Fruit fly (Drosophila melanogaster) ovary, adult (tissue): ENCODE data around the gene TBC1D16.

Experiments
- CG17801 ChIP-seq: fragments of 200-800 bp; optimal IDR thresholded peaks from 2 replicates; lab custom pipeline; 2019; ENCODE audit warnings: missing biosample characterization, mild to moderate bottlenecking, missing genetic modification characterization, moderate library complexity; ENCODE audit not compliant: partially characterized antibody

Gene TBC1D16

dm6 chr2L:10435606-10436160, at the start of gene TBC1D16, which contains the start of gene holn1:
TSS of gene TBC1D16 (minus strand) at chr2L:10435656.
TSS of gene holn1 (plus strand) at chr2L:10435995.
- TF ChIP-seq CG17801, result no peak

- TF ChIP-seq CG17801, result no peak
These were observed 47.6 kb upstream of the TBC1D16 start, which contains the start of gene Grip75 for dm6 chr2L:10483073-10483472. TSS of gene Grip75 (plus strand) at chr2L:10483295.

- TF ChIP-seq CG17801, result peak; percentile 11
These were observed 44.4 kb upstream of the TBC1D16 start for dm6 chr2L:10479859-10480258.

dm6 chr2L:10476879-10477278, 41.4 kb upstream of the TBC1D16 start, which contains the start of gene RluA-2:
TSS of gene RluA-2 (plus strand) at chr2L:10477073.
- no peak for TF ChIP-seq CG17801

- no peak for TF ChIP-seq CG17801
These were observed 39.4 kb upstream of the TBC1D16 start for dm6 chr2L:10474815-10475214.

dm6 chr2L:10474268-10474678, 38.8 kb upstream of the TBC1D16 start, which contains the start of gene RluA-1:
TSS of gene RluA-1 (minus strand) at chr2L:10474349.
- TF ChIP-seq CG17801, result peak; percentile 72

dm6 chr2L:10472257-10472656, 36.8 kb upstream of the TBC1D16 start:
- TF ChIP-seq CG17801, result no peak

- no peak for TF ChIP-seq CG17801
These were observed 34.8 kb upstream of the TBC1D16 start for dm6 chr2L:10470211-10470610.

- TF ChIP-seq CG17801, result no peak
These were observed 33.5 kb upstream of the TBC1D16 start for dm6 chr2L:10468978-10469377.

dm6 chr2L:10468388-10468787, 32.9 kb upstream of the TBC1D16 start:
- no peak for TF ChIP-seq CG17801

- no peak for TF ChIP-seq CG17801
These were observed 31.4 kb upstream of the TBC1D16 start for dm6 chr2L:10466865-10467270.

dm6 chr2L:10458979-10459378, 23.5 kb upstream of the TBC1D16 start:
- TF ChIP-seq CG17801, result no peak

dm6 chr2L:10457191-10457899, 21.9 kb upstream of the TBC1D16 start, which contains the start of the genes LManI and LManII:
TSS of gene LManI (minus strand) at chr2L:10457241.
TSS of gene LManII (plus strand) at chr2L:10457658.
- TF ChIP-seq CG17801, result peak; percentile 45

- TF ChIP-seq CG17801, result no peak
These were observed 20.6 kb upstream of the TBC1D16 start for dm6 chr2L:10455944-10456520.

dm6 chr2L:10452296-10452695, 16.8 kb upstream of the TBC1D16 start, which contains the start of gene ppk10:
TSS of gene ppk10 (minus strand) at chr2L:10452396.
- no peak for TF ChIP-seq CG17801

dm6 chr2L:10442048-10442790, 6.8 kb upstream of the TBC1D16 start, which contains the start of gene loh:
TSS of gene loh (plus strand) at chr2L:10442534.
- TF ChIP-seq CG17801, result no peak

dm6 chr2L:10439174-10439573, 3.7 kb upstream of the TBC1D16 start, which contains the start of gene Nse4:
TSS of gene Nse4 (plus strand) at chr2L:10439440.
- peak; percentile 31 for TF ChIP-seq CG17801
